Worm (Caenorhabditis elegans) whole organism, L4 larva: ENCODE measurements around the gene K05G3.1.

Experiments
- R02D3.7 ChIP-seq: fragments of 150-350 bp; sonication (generic microtip); optimal IDR thresholded peaks from 3 replicates; lab custom pipeline; 2014; ENCODE audit warnings: missing biosample characterization, missing genetic modification characterization
- T26A8.4 ChIP-seq: fragments of 200-800 bp; sonication (Bioruptor generic); IDR thresholded peaks from 2 replicates; pipeline ENCODE4 v1.3.6; 2022; ENCODE audit warnings: missing genetic modification characterization, missing compliant biosample characterization
- Y105C5A.15 ChIP-seq: fragments of 200-800 bp; sonication (Bioruptor generic); IDR thresholded peaks from 2 replicates; pipeline ENCODE4 v1.3.6; 2022; ENCODE audit warnings: missing genetic modification characterization, missing compliant biosample characterization
- ZK337.2 ChIP-seq: fragments of 200-800 bp; sonication (Bioruptor generic); IDR thresholded peaks from 2 replicates; pipeline ENCODE4 v1.3.6; 2022; ENCODE audit warnings: missing genetic modification reagents, missing genetic modification characterization, missing compliant biosample characterization
- ZK546.5 ChIP-seq, 2 experiments: sonication (generic microtip); optimal IDR thresholded peaks; 2 replicates each; lab custom pipeline; 2017; ENCODE audit warnings: missing biosample characterization in 2 of 2, missing genetic modification characterization in 2 of 2
- aha-1 ChIP-seq: fragments of 150-350 bp; peaks from one replicate; lab custom pipeline; 2014; ENCODE audit warnings: missing biosample characterization, missing genetic modification characterization
- aly-2 ChIP-seq: sonication (generic microtip); optimal IDR thresholded peaks from 2 replicates; lab custom pipeline; 2018; ENCODE audit warnings: missing biosample characterization, missing genetic modification characterization
- ceh-28 ChIP-seq: fragments of 150-350 bp; optimal IDR thresholded peaks from 2 replicates; lab custom pipeline; 2014; ENCODE audit warnings: missing biosample characterization, missing genetic modification reagents, missing genetic modification characterization
- ces-1 ChIP-seq: fragments of 150-350 bp; sonication (generic microtip); optimal IDR thresholded peaks from 4 replicates; lab custom pipeline; 2014; ENCODE audit warnings: missing biosample characterization, missing genetic modification reagents, missing genetic modification characterization
- ctbp-1 ChIP-seq: fragments of 200-800 bp; sonication (Bioruptor generic); IDR thresholded peaks from 2 replicates; pipeline ENCODE4 v1.3.6; 2022; ENCODE audit warnings: missing genetic modification reagents, missing genetic modification characterization, missing compliant biosample characterization
- daf-16 ChIP-seq, 3 experiments: sonication (generic microtip); optimal IDR thresholded peaks; 2 replicates each; lab custom pipeline; 2016 to 2017; ENCODE audit warnings: missing genetic modification characterization in 3 of 3, missing genetic modification reagents in 3 of 3, mild to moderate bottlenecking in 2 of 3, missing compliant biosample characterization in 2 of 3, missing biosample characterization in 1 of 3, moderate library complexity in 1 of 3
- dmd-6 ChIP-seq: fragments of 200-800 bp; sonication (Bioruptor generic); IDR thresholded peaks from 2 replicates; pipeline ENCODE4 v1.3.6; 2022; ENCODE audit warnings: missing genetic modification reagents, missing genetic modification characterization, missing compliant biosample characterization
- dve-1 ChIP-seq: sonication (generic microtip); optimal IDR thresholded peaks from 2 replicates; lab custom pipeline; 2017; ENCODE audit warnings: antibody characterized with exemption, mild to moderate bottlenecking, missing genetic modification characterization, missing compliant biosample characterization; ENCODE audit not compliant: insufficient read depth
- egl-27 ChIP-seq: sonication (generic microtip); optimal IDR thresholded peaks from 3 replicates; lab custom pipeline; 2017; ENCODE audit warnings: missing biosample characterization, missing genetic modification reagents, missing genetic modification characterization
- fkh-10 ChIP-seq: fragments of 150-350 bp; optimal IDR thresholded peaks from 2 replicates; lab custom pipeline; 2014; ENCODE audit warnings: missing biosample characterization, missing genetic modification reagents, missing genetic modification characterization
- fos-1 ChIP-seq: fragments of 150-350 bp; optimal IDR thresholded peaks from 2 replicates; lab custom pipeline; 2014; ENCODE audit warnings: missing biosample characterization, missing genetic modification characterization
- gei-8 ChIP-seq: fragments of 200-800 bp; sonication (Bioruptor generic); optimal IDR thresholded peaks from 2 replicates; lab custom pipeline; 2018; ENCODE audit warnings: mild to moderate bottlenecking, missing genetic modification characterization, missing compliant biosample characterization
- hmg-1.1 ChIP-seq: fragments of 200-800 bp; sonication (Bioruptor generic); IDR thresholded peaks from 2 replicates; pipeline ENCODE4 v1.3.6; 2022; ENCODE audit warnings: missing genetic modification reagents, missing genetic modification characterization, missing compliant biosample characterization
- lim-7 ChIP-seq: fragments of 200-800 bp; sonication (Bioruptor generic); IDR thresholded peaks from 2 replicates; pipeline ENCODE4 v1.3.6; 2022; ENCODE audit warnings: missing genetic modification characterization, missing compliant biosample characterization
- lin-1 ChIP-seq: fragments of 200-800 bp; sonication (Bioruptor generic); IDR thresholded peaks from 2 replicates; pipeline ENCODE4 v1.3.6; 2022; ENCODE audit warnings: missing genetic modification reagents, missing genetic modification characterization, missing compliant biosample characterization
- lir-3 ChIP-seq: sonication (generic microtip); optimal IDR thresholded peaks from 2 replicates; lab custom pipeline; 2016; ENCODE audit warnings: mild to moderate bottlenecking, missing genetic modification characterization, missing compliant biosample characterization
- madf-5 ChIP-seq, 2 experiments: fragments of 200-800 bp; sonication (Bioruptor generic); IDR thresholded peaks; 2 replicates each; pipeline ENCODE4 v1.3.6; 2022; ENCODE audit warnings: missing compliant biosample characterization in 2 of 2, missing genetic modification characterization in 2 of 2
- mdl-1 ChIP-seq, 2 experiments: fragments of 150-350 bp in 1 of 2; sonication (generic microtip) in 1 of 2; optimal IDR thresholded peaks; 2 replicates each; lab custom pipeline; 2014 to 2017; ENCODE audit warnings: missing biosample characterization in 2 of 2, missing genetic modification characterization in 2 of 2
- mdt-29 ChIP-seq: fragments of 200-800 bp; sonication (Bioruptor generic); IDR thresholded peaks from 2 replicates; pipeline ENCODE4 v1.3.6; 2022; ENCODE audit warnings: missing genetic modification reagents, missing genetic modification characterization, missing compliant biosample characterization
- mxl-2 ChIP-seq: fragments of 200-800 bp; sonication (Bioruptor generic); conservative IDR thresholded peaks from 2 replicates; pipeline ENCODE4 v1.3.6; 2022; ENCODE audit warnings: missing genetic modification reagents, missing genetic modification characterization, missing compliant biosample characterization
- nhr-10 ChIP-seq: fragments of 150-350 bp; optimal IDR thresholded peaks from 2 replicates; lab custom pipeline; 2014; ENCODE audit warnings: missing biosample characterization, missing genetic modification characterization
- nhr-28 ChIP-seq: fragments of 150-350 bp; optimal IDR thresholded peaks from 2 replicates; lab custom pipeline; 2014; ENCODE audit warnings: missing biosample characterization, missing genetic modification characterization
- pha-4 ChIP-seq, 2 experiments: fragments of 150-350 bp in 1 of 2; fragments of 200-800 bp in 1 of 2; sonication (Bioruptor generic) in 1 of 2; IDR thresholded peaks in 1 of 2; optimal IDR thresholded peaks in 1 of 2; 2 replicates each; pipeline versions ENCODE4 v1.3.6 to Lab custom; 2014 to 2022; ENCODE audit warnings: missing genetic modification characterization in 2 of 2, missing genetic modification reagents in 2 of 2, missing biosample characterization in 1 of 2, missing compliant biosample characterization in 1 of 2
- pqm-1 ChIP-seq: sonication (generic microtip); optimal IDR thresholded peaks from 2 replicates; lab custom pipeline; 2017; ENCODE audit warnings: missing biosample characterization, missing genetic modification characterization
- rbr-2 ChIP-seq: sonication (generic microtip); optimal IDR thresholded peaks from 2 replicates; lab custom pipeline; 2016; ENCODE audit warnings: missing genotype, missing genetic modification characterization, missing compliant biosample characterization
- sdz-12 ChIP-seq: fragments of 200-800 bp; sonication (Bioruptor generic); optimal IDR thresholded peaks from 2 replicates; lab custom pipeline; 2018; ENCODE audit warnings: mild to moderate bottlenecking, missing genetic modification characterization, missing compliant biosample characterization
- skn-1 ChIP-seq: fragments of 150-350 bp; optimal IDR thresholded peaks from 2 replicates; lab custom pipeline; 2014; ENCODE audit warnings: missing biosample characterization, missing genetic modification characterization
- snpc-1.2 ChIP-seq: fragments of 200-800 bp; sonication (Bioruptor generic); IDR thresholded peaks from 2 replicates; pipeline ENCODE4 v1.3.6; 2022; ENCODE audit warnings: missing genetic modification reagents, missing genetic modification characterization, missing compliant biosample characterization
- spr-3 ChIP-seq: fragments of 200-800 bp; sonication (Bioruptor generic); optimal IDR thresholded peaks from 2 replicates; lab custom pipeline; 2018; ENCODE audit warnings: mild to moderate bottlenecking, missing genetic modification characterization, missing compliant biosample characterization
- unc-62 ChIP-seq, 3 experiments: fragments of 150-350 bp in 1 of 3; sonication (generic microtip); optimal IDR thresholded peaks in 2 of 3; peaks in 1 of 3; 1 replicate in 1 of 3; 2 replicates in 2 of 3; lab custom pipeline; 2014 to 2017; ENCODE audit warnings: missing biosample characterization in 3 of 3, missing genetic modification characterization in 3 of 3, missing genetic modification reagents in 3 of 3, missing genotype in 1 of 3
- vab-7 ChIP-seq: fragments of 200-800 bp; sonication (Bioruptor generic); IDR thresholded peaks from 2 replicates; pipeline ENCODE4 v1.3.6; 2022; ENCODE audit warnings: missing genetic modification reagents, missing genetic modification characterization, missing compliant biosample characterization
- zfp-2 ChIP-seq: sonication (generic microtip); optimal IDR thresholded peaks from 2 replicates; lab custom pipeline; 2016; ENCODE audit warnings: mild to moderate bottlenecking, missing genetic modification characterization, missing compliant biosample characterization
- zfp-3 ChIP-seq: fragments of 200-800 bp; sonication (Bioruptor generic); conservative IDR thresholded peaks from 2 replicates; pipeline ENCODE4 v1.3.6; 2022; ENCODE audit warnings: missing genetic modification reagents, missing genetic modification characterization, missing compliant biosample characterization
- zip-2 ChIP-seq: fragments of 150-350 bp; optimal IDR thresholded peaks from 2 replicates; lab custom pipeline; 2014; ENCODE audit warnings: missing biosample characterization, missing genetic modification characterization

Gene K05G3.1

ce11 chrX:16485322-16485721 is 15.8 kb upstream of the K05G3.1 start:
- peak; percentile 79 for TF ChIP-seq aha-1 (tag; lab: Kevin White, UChicago)
- TF ChIP-seq zfp-3 (GFP tag; lab: Robert Waterston, UW): no peak

- TF ChIP-seq ctbp-1 (GFP tag; lab: Robert Waterston, UW) (0 out of 2 replicates have a peak, but pooled peaks have one; percentile 38), ces-1 (GFP tag; lab: Kevin White, UChicago) (peak; percentile 2), aha-1 (tag; lab: Kevin White, UChicago) (peak; percentile 30), pqm-1 (tag; lab: Kevin White, UChicago) (peak; percentile 76), nhr-28 (peak; percentile 43), lin-1 (GFP tag; lab: Robert Waterston, UW) (peak; percentile 48; the same call in 1 of the 2 replicates), dve-1 (tag; lab: Kevin White, UChicago) (no peak), unc-62 (GFP tag; optimal IDR thresholded peaks at IDR 0.05 in 1 of 2; lab: Kevin White, UChicago) (peak in 1 of 2 experiments; percentile 45), unc-62 (tag; optimal IDR thresholded peaks at IDR 0.05; lab: Kevin White, UChicago) (no peak), mdl-1 (tag; optimal IDR thresholded peaks at IDR 0.05; lab: Kevin White, UChicago) (peak in 1 of 2 experiments; percentile 26), fos-1 (no peak), hmg-1.1 (GFP tag; lab: Robert Waterston, UW) (no peak), dmd-6 (GFP tag; lab: Robert Waterston, UW) (peak; percentile 84)
These were observed 14.0 kb upstream of the K05G3.1 start, which contains the start of gene cah-3 for ce11 chrX:16487068-16487658. Gene cah-3, plus strand, starts transcription at chrX:16487481.

DNA sequence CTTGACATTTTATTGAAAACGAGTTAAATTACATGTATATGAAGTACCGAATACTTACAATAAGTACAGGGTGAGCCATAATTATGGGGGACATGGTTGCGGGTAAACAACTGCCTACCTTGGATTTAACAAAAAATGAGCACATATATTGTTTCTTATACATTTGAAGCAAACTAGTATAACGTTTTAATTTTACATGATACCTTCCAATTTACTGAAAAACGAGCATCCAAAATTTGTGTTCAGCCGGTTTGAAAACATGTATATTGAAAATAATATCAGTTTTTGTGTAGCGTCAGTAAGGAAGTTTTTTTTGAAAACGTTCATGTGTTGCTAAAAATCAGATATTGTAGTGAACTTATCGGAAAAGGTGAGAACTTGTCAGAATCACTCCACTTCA is 10.4 kb upstream of the K05G3.1 start:
- TF ChIP-seq snpc-1.2 (GFP tag; lab: Robert Waterston, UW) (no peak), unc-62 (GFP tag; optimal IDR thresholded peaks at IDR 0.05 in 1 of 2; lab: Kevin White, UChicago) (peak in 1 of 2 experiments; percentile 90), unc-62 (tag; optimal IDR thresholded peaks at IDR 0.05; lab: Kevin White, UChicago) (no peak)

DNA sequence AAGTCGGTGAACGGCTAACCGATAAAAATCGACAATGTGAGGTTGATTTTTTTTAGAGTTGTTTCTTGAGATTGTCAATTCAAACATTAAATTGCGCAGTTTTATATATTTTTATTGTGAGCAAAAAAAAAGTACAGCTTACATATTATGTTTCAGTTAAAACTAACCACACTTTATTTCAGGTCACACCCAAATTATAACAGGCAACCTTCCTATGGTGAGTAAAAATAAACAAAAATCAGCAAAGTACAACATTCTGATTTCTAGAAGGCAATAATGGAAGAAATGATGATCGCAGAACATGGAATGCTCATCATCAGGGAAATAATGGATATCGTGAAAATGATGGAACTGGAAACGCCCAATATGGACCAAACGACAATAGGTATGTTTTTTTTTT is 6.5 kb upstream of the K05G3.1 start, which contains the start of gene K05G3.2:
Gene K05G3.2, plus strand, starts transcription at position 301 of the 400 bp plus-strand sequence.
- TF ChIP-seq gei-8 (GFP tag; lab: Kevin White, UChicago) (no peak), lir-3 (tag; lab: Kevin White, UChicago) (no peak), unc-62 (GFP tag; optimal IDR thresholded peaks at IDR 0.05 in 1 of 2; lab: Kevin White, UChicago) (peak in 1 of 2 experiments; percentile 23), unc-62 (tag; optimal IDR thresholded peaks at IDR 0.05; lab: Kevin White, UChicago) (no peak)
- TF ChIP-seq, all 104 proteins: peak for 1

ce11 chrX:16502997-16503396 is 1.9 kb downstream of the K05G3.1 start:
- 0 out of 4 replicates have a peak, but pooled peaks of 1 of the 2 experiments have one; percentile 73 for TF ChIP-seq madf-5 (GFP tag; IDR thresholded peaks at IDR 0.05; lab: Robert Waterston, UW)
- TF ChIP-seq spr-3 (GFP tag; lab: Kevin White, UChicago): no peak
- no peak for TF ChIP-seq mdt-29 (GFP tag; lab: Robert Waterston, UW)
- TF ChIP-seq zip-2 (tag; lab: Kevin White, UChicago): no peak
- TF ChIP-seq egl-27 (tag; lab: Kevin White, UChicago): no peak
- no peak for TF ChIP-seq aly-2 (tag; lab: Kevin White, UChicago)
- no peak for TF ChIP-seq R02D3.7 (tag; lab: Kevin White, UChicago)
- TF ChIP-seq ZK546.5 (tag; optimal IDR thresholded peaks at IDR 0.05; lab: Kevin White, UChicago): no peak
- peak in 1 of 2 experiments; percentile 50 for TF ChIP-seq daf-16 (GFP tag; optimal IDR thresholded peaks at IDR 0.05; lab: Kevin White, UChicago)
- TF ChIP-seq daf-16 (tag; optimal IDR thresholded peaks at IDR 0.05; lab: Kevin White, UChicago): peak; percentile 31
- TF ChIP-seq ctbp-1 (GFP tag; lab: Robert Waterston, UW): no peak
- no peak for TF ChIP-seq skn-1 (tag; lab: Kevin White, UChicago)
- no peak for TF ChIP-seq mxl-2
- no peak for TF ChIP-seq ZK337.2 (GFP tag; lab: Robert Waterston, UW)
- no peak for TF ChIP-seq zfp-2 (tag; lab: Kevin White, UChicago)
- no peak for TF ChIP-seq rbr-2 (tag; lab: Kevin White, UChicago)
- peak; percentile 81 for TF ChIP-seq aha-1 (tag; lab: Kevin White, UChicago)
- TF ChIP-seq sdz-12: no peak
- no peak for TF ChIP-seq Y105C5A.15 (GFP tag; lab: Robert Waterston, UW)
- no peak for TF ChIP-seq fkh-10 (GFP tag; lab: Kevin White, UChicago)
- TF ChIP-seq nhr-10 (tag; lab: Kevin White, UChicago): no peak
- TF ChIP-seq lim-7: peak; percentile 72; the same call in 1 of the 2 replicates
- no peak for TF ChIP-seq ceh-28
- TF ChIP-seq nhr-28: no peak
- TF ChIP-seq T26A8.4 (GFP tag; lab: Robert Waterston, UW): no peak
- peak; percentile 57; the same call in 1 of the 2 replicates for TF ChIP-seq pha-4 (GFP tag; IDR thresholded peaks at IDR 0.05; lab: Robert Waterston, UW)
- TF ChIP-seq pha-4 (tag; optimal IDR thresholded peaks at IDR 0.05; lab: Kevin White, UChicago): no peak
- 0 out of 2 replicates have a peak, but pooled peaks have one; percentile 41 for TF ChIP-seq vab-7
- 0 out of 2 replicates have a peak, but pooled peaks have one; percentile 41 for TF ChIP-seq snpc-1.2 (GFP tag; lab: Robert Waterston, UW)
